Fruit fly (Drosophila melanogaster): Measurements from ENCODE around the gene Sap47.
"Not testable (repeated sequence)": the region's sequence is repeated elsewhere in the genome, so short reads cannot be mapped to it uniquely, and the experiment has no call there.

Sap47 gene

DNA sequence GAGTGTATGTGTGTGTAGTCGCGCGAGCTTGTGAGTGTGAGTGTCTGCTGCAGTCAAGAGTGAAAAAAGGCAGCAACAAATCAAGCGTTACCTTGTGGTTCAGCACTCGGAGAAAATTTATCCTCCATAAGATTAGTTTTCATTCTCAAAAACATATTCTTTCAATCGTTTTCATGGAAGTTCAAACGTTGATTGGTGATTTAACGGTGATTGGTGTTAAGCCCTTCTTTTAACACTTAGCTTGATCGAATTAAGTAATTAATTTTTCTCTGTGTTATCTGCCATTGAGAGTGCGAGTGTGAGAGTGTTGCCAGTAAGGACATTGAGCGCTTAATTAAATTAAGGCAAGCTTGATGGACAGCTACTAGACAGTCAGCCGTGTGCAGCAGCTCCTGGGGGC is 35.2 kb upstream of the Sap47 start (continued):
- TF ChIP-seq spab (GFP tag; optimal IDR thresholded peaks at IDR 0.05): peak; percentile 63
- TF ChIP-seq Sox15 (GFP tag; optimal IDR thresholded peaks at IDR 0.05): peak; percentile 36
- peak; percentile 75 for TF ChIP-seq CG3919 (GFP tag; optimal IDR thresholded peaks at IDR 0.05)
- no peak for TF ChIP-seq Hr38 (GFP tag; optimal IDR thresholded peaks at IDR 0.05)
- TF ChIP-seq ss (GFP tag; optimal IDR thresholded peaks at IDR 0.05): peak; percentile 47 to 68
- peak; percentile 4 for TF ChIP-seq dac (GFP tag; optimal IDR thresholded peaks at IDR 0.05)
- TF ChIP-seq Sox14 (GFP tag; optimal IDR thresholded peaks at IDR 0.05): peak; percentile 62
- TF ChIP-seq CG6276 (GFP tag; optimal IDR thresholded peaks at IDR 0.05): peak; percentile 33
- TF ChIP-seq lz (GFP tag; optimal IDR thresholded peaks at IDR 0.05): peak; percentile 70
- TF ChIP-seq CG8119 (GFP tag; IDR thresholded peaks at IDR 0.05): no peak
- peak; percentile 31 for TF ChIP-seq CG34406 (GFP tag; optimal IDR thresholded peaks at IDR 0.05)
- peak; percentile 67 for TF ChIP-seq esn (GFP tag; optimal IDR thresholded peaks at IDR 0.05)

DNA sequence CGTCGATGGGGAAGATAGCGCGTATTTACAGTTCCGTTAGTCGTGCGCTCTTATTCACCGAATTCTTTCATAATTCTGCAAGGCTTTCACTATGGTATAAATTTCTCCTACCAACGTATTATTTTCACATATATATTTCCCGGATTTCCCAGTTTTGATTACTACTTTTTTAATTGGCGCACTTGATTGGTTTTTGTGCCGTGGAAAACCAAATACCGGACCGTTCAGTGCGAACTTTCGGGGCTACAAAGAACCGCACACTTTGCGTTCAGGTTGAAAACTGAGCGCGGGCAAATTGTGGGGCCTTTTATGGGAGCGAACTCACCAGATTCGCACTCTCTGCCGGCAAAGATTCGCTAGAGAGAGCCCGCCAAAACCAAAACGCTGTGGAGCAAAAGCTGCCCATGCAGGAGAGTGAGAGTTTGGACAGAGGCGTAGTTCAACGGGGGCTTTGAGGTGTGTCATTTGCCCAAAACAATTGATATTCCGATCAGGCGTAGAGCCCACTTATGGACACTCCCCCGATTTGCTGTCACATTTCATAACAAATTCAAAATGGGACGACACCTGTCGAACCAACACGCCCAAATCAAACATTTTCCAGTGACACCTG is 33.7 kb upstream of the Sap47 start:
- TF ChIP-seq CG8119 (GFP tag; IDR thresholded peaks at IDR 0.05): peak; percentile 87
- peak; percentile 91 for TF ChIP-seq eg (GFP tag; IDR thresholded peaks at IDR 0.05)
- TF ChIP-seq CG15336 (GFP tag; IDR thresholded peaks at IDR 0.05): peak; percentile 89
- TF ChIP-seq Gug (GFP tag; IDR thresholded peaks at IDR 0.05): peak; percentile 75
- TF ChIP-seq CG6163 (GFP tag; IDR thresholded peaks at IDR 0.05): peak; percentile 88
- peak; percentile 71 for TF ChIP-seq CG11294 (GFP tag; IDR thresholded peaks at IDR 0.05)

DNA sequence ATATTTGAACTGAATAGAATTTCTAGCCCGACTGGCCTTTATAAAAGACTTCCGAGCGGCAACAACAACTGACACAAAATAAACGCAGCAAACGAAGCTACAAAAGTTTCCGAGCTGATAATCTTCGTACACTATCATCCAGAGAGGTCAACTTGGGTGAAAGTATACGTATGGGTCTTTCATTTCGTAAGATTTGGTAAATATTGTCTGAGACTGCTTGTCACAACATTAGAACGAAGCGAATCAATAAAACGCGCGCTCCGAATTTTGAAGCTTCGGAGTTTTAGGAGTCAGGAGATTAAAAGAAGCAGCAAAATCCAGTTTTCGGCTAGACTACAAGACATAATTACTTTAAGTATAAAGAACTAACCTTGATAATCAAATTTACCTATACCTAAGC is 30.4 kb upstream of the Sap47 start, which contains the start of gene glob1:
Gene glob1, minus strand, starts transcription at position 101 of the 400 bp plus-strand sequence.
- TF ChIP-seq CG8319 (GFP tag; optimal IDR thresholded peaks at IDR 0.05); CG11902 (GFP tag; optimal IDR thresholded peaks at IDR 0.05); CG16779 (tag; optimal IDR thresholded peaks at IDR 0.05): not testable (repeated sequence)

DNA sequence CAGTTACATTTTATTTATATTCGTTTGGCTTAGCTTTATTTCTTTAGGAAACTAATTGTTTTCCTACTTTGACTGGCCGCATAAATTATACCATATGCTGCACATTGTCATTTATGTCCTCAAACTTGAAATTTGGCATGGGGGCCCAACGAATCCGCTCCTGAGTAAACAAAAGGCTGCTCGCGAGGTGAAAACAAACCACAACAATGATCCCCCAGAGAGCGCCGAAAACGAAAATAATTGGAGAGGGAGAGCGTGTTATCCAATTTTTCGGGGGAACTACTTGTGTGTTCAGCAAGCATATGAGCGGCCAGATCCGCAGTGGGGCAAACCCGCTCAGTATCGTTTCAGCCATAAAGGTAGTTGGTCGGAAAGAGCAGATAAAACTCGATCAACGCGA is 26.8 kb upstream of the Sap47 start, which contains the start of gene EndoU:
Gene EndoU, plus strand, starts transcription at position 301 of the 400 bp plus-strand sequence.
- TF ChIP-seq Smox, CG10631, CG6276 (GFP tag; optimal IDR thresholded peaks at IDR 0.05): not testable (repeated sequence)

DNA sequence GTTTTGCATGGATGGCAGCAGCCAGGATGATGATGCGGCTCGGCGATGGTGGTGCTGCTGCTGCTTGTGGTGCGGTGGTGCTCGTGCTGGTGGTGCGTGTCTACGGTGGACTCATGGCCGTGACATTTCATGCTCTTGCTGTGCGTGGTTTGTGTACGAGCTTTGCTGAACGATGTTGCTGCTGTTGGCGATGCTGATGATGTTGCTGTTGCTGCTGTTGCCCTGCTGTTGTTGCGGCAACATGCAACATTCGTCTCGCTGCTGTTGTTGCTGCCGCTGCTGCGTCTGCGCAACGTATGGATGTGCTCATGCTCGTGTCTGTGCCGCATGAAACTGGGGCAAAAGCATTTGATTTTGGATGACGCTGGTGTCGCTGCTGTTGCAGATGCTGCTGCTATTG is 21.7 kb upstream of the Sap47 start:
- no peak for TF ChIP-seq CG6792 (GFP tag; optimal IDR thresholded peaks at IDR 0.05)
- TF ChIP-seq CG34406 (GFP tag; optimal IDR thresholded peaks at IDR 0.05): no peak
- no peak for TF ChIP-seq Ets96B (tag; optimal IDR thresholded peaks at IDR 0.05)
- TF ChIP-seq CG32006 (GFP tag; optimal IDR thresholded peaks at IDR 0.05): no peak
- TF ChIP-seq dsx (GFP tag; optimal IDR thresholded peaks at IDR 0.05; ENCODE audit: poor library complexity, severe bottlenecking): peak; percentile 4
- TF ChIP-seq CG8119 (GFP tag; IDR thresholded peaks at IDR 0.05): no peak
- TF ChIP-seq CG3919 (GFP tag; optimal IDR thresholded peaks at IDR 0.05): peak; percentile 60
- no peak for TF ChIP-seq Blimp-1 (GFP tag; optimal IDR thresholded peaks at IDR 0.05)
- TF ChIP-seq eg (GFP tag; IDR thresholded peaks at IDR 0.05): 0 out of 3 replicates have a peak, but pooled peaks have one; percentile 16

DNA sequence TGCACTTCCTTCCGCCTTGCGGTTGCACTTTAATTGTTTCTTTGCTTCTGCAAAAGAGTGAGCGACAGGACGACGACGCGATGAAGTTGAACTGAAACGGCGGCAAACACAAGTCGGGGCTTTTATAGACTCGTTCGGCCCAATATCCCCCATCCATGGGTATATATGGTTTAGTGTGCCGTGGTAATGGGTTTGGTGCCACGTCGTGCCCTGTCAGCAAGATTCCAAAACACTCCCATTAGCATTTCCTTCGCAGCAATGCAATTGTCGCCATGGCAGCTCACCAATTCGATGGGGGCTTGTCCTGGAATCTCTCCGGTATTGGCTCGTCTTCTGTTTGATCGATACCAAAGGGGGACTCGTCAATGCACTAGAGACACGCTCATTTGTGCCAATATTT is 17.0 kb upstream of the Sap47 start, which contains the start of gene CG45105:
Gene CG45105, minus strand, starts transcription at position 101 of the 400 bp plus-strand sequence.
- TF ChIP-seq Blimp-1 (GFP tag; optimal IDR thresholded peaks at IDR 0.05): no peak

Measured in whole organism, prepupa.